Fruit fly (Drosophila melanogaster) S2 (cell line): ENCODE measurements around the gene CG6790.

Experiments used
- CG8478 ChIP-seq: fragments of >200 bp; optimal IDR thresholded peaks from 2 replicates; lab custom pipeline; 2018
- CTCF ChIP-seq, 2 experiments: fragments of >200 bp; optimal IDR thresholded peaks; 2 replicates each; lab custom pipeline; 2018

CG6790 gene

dm6 chr3R:11578645-11579044 lies at the start of gene CG6790, which contains the start of gene CG5342:
Gene CG6790 (minus strand): TSS chr3R:11578745.
Gene CG5342 (plus strand): TSS chr3R:11578826.
- TF ChIP-seq CG8478 (lab: Kevin White, UChicago) = no peak

DNA sequence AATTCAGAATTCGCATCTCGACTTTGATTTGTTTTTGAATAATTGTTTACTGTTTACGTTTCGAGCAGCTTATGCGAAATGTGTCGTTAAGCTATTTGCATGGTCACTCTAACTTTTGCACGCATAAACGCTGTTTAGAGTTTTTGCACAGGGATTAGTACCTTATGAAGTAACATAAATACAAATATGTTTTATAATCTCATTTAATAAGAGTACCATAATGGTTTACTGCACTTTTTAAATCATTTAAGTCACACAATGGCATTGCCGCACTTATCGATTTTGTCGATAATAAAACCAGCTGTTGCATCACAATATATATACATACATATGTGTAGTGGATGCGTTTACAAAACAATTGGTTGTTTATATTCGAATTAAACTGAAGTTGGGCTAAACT lies 48.0 kb upstream of the CG6790 start, which contains the start of the genes CG6813 and CG18764:
Gene CG6813 (minus strand): TSS at position 68 of the 400 bp plus-strand sequence.
Gene CG18764 (plus strand): TSS at position 319 of the 400 bp plus-strand sequence.
- TF ChIP-seq CTCF (optimal IDR thresholded peaks at IDR 0.05; lab: Kevin White, UChicago) = no peak
- no peak for TF ChIP-seq CG8478 (lab: Kevin White, UChicago)

DNA sequence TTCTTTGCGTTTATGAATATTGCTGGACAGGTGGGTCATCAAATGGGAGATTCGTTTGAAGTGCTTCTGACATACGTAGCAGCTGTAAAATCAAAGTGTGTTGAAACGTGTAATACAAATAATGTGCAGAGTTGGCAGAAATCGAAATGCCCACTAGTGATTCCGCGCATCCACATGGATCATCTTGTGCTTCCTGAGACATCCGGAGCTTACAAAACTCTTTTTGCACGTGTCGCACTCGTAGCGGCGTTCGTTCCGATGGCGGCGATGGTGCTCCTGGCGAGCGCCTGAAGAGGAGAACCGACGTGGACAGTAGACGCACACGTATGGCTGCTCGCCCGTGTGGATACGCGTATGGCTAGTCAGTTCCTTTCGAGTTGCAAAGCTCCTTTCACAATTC lies 47.0 kb upstream of the CG6790 start, which contains the start of gene Zaf1:
Gene Zaf1 (minus strand): TSS at position 101 of the 400 bp plus-strand sequence.
- no peak for TF ChIP-seq CG8478 (lab: Kevin White, UChicago)
- no peak for TF ChIP-seq CTCF (optimal IDR thresholded peaks at IDR 0.05; lab: Kevin White, UChicago)

DNA sequence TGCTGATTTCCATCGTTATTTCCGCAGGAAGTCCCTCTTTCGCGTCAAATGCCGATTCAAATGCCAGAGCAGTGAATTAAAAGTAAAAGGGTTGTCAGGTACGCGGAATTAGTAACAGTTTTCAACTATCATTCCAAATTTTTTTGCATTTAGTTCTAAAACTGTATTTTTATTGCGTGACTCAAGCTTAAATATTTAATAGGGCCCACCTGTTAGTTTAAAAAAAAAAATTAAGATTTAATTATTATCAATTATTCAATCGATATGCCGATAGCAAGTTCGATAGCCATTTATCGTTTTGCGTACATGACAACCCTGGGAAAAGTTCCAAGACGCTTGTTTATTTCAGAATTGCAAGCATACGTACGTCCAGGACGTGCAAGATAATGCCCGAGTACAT lies 44.5 kb upstream of the CG6790 start, which contains the start of gene CG14711:
Gene CG14711 (plus strand): TSS at position 315 of the 400 bp plus-strand sequence.
- TF ChIP-seq CG8478 (lab: Kevin White, UChicago) (no peak), CTCF (optimal IDR thresholded peaks at IDR 0.05; lab: Kevin White, UChicago) (no peak)

- peak; percentile 31 to 38 for TF ChIP-seq CTCF (optimal IDR thresholded peaks at IDR 0.05; lab: Kevin White, UChicago)
- TF ChIP-seq CG8478 (lab: Kevin White, UChicago) = no peak
Observed at dm6 chr3R:11619709-11620409, 41.3 kb upstream of the CG6790 start, which contains the start of the genes Jupiter and CG14710. Gene Jupiter (minus strand): TSS chr3R:11619906. Gene CG14710 (plus strand): TSS chr3R:11620090.

dm6 chr3R:11618879-11619278 lies 40.3 kb upstream of the CG6790 start:
- TF ChIP-seq CTCF (optimal IDR thresholded peaks at IDR 0.05; lab: Kevin White, UChicago) = no peak
- TF ChIP-seq CG8478 (lab: Kevin White, UChicago) = no peak

DNA sequence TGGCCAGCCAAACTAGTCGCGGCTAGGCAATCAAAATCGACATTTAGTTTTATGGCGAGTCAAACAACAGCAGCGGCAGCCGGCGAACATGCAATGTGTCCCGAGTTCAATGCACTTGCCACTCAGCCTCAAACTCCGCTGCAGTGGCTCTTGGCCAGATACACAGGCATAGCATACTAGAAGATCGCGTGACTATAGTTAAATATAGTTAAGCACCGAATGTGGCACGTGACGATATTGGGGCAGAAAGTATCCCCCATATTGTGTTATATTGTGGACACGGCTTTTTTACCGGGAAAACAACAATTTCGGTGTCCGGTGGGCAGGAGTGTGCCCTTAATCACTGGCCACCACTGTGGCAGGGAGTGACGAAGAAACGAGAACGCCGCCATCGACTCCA lies 39.3 kb upstream of the CG6790 start:
- no peak for TF ChIP-seq CTCF (optimal IDR thresholded peaks at IDR 0.05; lab: Kevin White, UChicago)
- TF ChIP-seq CG8478 (lab: Kevin White, UChicago) = no peak

DNA sequence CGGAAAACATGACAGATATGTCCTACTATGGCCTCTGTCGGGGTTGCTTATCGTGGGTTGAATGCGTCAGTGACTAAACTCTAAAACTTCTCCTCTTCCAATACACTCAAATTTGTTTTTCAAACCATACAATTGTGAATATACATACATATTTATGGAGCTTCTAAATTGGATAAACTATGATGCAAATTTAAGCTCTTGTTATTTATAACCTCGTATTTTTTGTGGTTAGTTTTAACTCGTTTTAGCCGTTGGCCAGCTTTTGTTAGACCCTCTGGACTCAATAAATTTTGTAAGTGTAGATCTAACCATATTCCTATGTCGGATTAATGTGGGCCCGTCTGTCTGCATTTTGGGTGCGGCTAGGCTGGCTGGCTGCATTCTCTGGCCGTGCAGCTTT lies 38.8 kb upstream of the CG6790 start:
- TF ChIP-seq CTCF (optimal IDR thresholded peaks at IDR 0.05; lab: Kevin White, UChicago) = no peak
- no peak for TF ChIP-seq CG8478 (lab: Kevin White, UChicago)

DNA sequence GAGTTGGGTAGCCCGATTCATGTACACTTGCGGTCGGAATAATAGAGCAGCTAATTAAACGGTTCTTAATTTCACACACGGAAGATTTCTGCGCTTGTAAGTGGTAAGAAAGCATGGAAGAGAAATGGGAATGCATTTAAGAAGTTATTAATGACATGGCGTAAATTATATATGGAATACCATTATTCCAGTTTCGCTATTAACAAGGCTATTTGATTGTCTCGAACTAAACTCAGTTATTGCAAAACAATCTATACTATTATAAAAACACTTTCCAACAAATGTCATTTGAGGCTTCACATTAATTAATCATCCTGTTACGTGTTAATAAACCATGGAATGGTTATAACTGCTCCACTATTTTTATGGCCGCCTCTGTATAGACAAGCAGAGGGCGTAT lies 37.7 kb upstream of the CG6790 start:
- no peak for TF ChIP-seq CTCF (optimal IDR thresholded peaks at IDR 0.05; lab: Kevin White, UChicago)
- TF ChIP-seq CG8478 (lab: Kevin White, UChicago) = no peak

dm6 chr3R:11615415-11616104 lies 37.0 kb upstream of the CG6790 start:
- no peak for TF ChIP-seq CG8478 (lab: Kevin White, UChicago)
- TF ChIP-seq CTCF (optimal IDR thresholded peaks at IDR 0.05; lab: Kevin White, UChicago) = no peak

- TF ChIP-seq CTCF (optimal IDR thresholded peaks at IDR 0.05; lab: Kevin White, UChicago) = no peak
- TF ChIP-seq CG8478 (lab: Kevin White, UChicago) = no peak
Observed at dm6 chr3R:11614507-11614906, 36.0 kb upstream of the CG6790 start.

DNA sequence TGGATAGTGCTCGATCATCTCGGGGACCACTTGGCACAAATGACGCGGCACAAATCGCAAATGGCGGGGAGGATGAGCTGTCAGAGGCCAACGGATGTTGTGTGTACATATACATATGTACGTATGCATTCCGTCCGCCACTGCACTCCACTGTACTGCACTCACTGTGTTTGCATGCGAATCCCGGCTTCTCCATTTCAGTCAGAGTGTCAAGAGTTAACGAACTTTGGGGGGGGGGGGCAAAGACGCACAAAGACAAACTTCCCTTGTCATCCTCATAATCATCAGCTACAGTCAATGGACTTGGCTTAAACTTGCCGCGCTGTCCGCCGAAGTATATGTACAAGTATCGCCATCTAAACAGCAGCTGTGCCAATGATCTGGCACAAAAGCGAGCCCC lies 35.6 kb upstream of the CG6790 start:
- TF ChIP-seq CG8478 (lab: Kevin White, UChicago) = no peak

DNA sequence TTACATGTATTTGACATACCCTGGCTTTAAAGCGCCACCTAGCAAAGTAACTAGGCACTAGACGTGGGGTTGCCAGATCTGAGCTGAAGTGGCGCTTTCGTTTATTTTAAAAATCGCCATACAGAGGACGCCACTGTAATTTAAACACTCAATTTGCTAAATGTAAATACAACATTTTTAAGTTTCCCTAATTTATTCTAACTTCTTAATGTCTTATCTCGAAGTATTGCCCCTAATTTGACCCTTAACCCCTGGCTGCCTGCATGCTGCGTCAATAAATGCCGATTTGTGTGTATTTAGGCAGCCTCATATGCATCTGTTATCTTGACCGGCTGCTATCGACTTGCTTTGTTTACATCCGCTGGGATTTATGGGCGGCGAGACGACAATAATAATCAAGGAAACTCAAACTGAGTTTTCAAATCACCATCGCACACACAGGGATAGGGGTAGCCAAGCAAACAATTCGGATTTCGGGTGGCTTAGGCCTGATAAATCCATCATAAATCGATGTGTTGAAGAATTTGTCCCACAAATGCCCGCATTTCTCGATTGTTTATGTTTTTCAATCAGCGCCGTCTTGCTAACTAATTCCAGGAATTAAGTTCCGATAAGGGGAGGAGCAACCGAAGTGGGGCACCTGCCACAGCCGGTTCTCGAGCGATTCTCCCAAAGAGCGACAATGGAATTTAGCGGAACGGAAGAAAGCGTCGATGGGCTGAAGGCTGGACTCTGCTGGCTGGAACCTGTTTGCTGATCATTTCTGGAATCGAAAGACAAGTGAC lies 34.9 kb upstream of the CG6790 start:
- TF ChIP-seq CG8478 (lab: Kevin White, UChicago) (no peak), CTCF (optimal IDR thresholded peaks at IDR 0.05; lab: Kevin White, UChicago) (peak; percentile 95 to 98)

dm6 chr3R:11612467-11612866 lies 33.9 kb upstream of the CG6790 start:
- TF ChIP-seq CG8478 (lab: Kevin White, UChicago) = no peak
- TF ChIP-seq CTCF (optimal IDR thresholded peaks at IDR 0.05; lab: Kevin White, UChicago) = no peak
